Worm (Caenorhabditis elegans) whole organism, L4 larva: Measurements from ENCODE around the gene pbs-6.

Experiments used
- F26F4.8 ChIP-seq: fragments of 200-800 bp; sonication (Bioruptor generic); conservative IDR thresholded peaks from 2 replicates; pipeline ENCODE4 v1.3.6; 2022; ENCODE audit warnings: missing genetic modification characterization, missing compliant biosample characterization
- R02D3.7 ChIP-seq: fragments of 150-350 bp; sonication (generic microtip); optimal IDR thresholded peaks from 3 replicates; lab custom pipeline; 2014; ENCODE audit warnings: missing biosample characterization, missing genetic modification characterization
- T20F7.1 ChIP-seq: fragments of 200-800 bp; sonication (Bioruptor generic); optimal IDR thresholded peaks from 2 replicates; lab custom pipeline; 2018; ENCODE audit warnings: mild to moderate bottlenecking, missing genetic modification characterization, missing compliant biosample characterization
- Y48G9A.11 ChIP-seq: fragments of 200-800 bp; sonication (Bioruptor generic); IDR thresholded peaks from 2 replicates; pipeline ENCODE4 v1.3.6; 2022; ENCODE audit warnings: missing genetic modification reagents, missing genetic modification characterization, missing compliant biosample characterization
- Y5F2A.4 ChIP-seq: fragments of 200-800 bp; sonication (Bioruptor generic); optimal IDR thresholded peaks from 2 replicates; lab custom pipeline; 2018; ENCODE audit warnings: mild to moderate bottlenecking, missing genetic modification characterization, missing compliant biosample characterization
- aha-1 ChIP-seq: fragments of 150-350 bp; peaks from one replicate; lab custom pipeline; 2014; ENCODE audit warnings: missing biosample characterization, missing genetic modification characterization
- arid-1 ChIP-seq: fragments of 200-800 bp; sonication (Bioruptor generic); conservative IDR thresholded peaks from 2 replicates; pipeline ENCODE4 v1.3.6; 2022; ENCODE audit warnings: missing genetic modification reagents, missing genetic modification characterization, missing compliant biosample characterization
- attf-4 ChIP-seq: sonication (generic microtip); optimal IDR thresholded peaks from 3 replicates; lab custom pipeline; 2017; ENCODE audit warnings: missing biosample characterization, missing genetic modification characterization
- ceh-62 ChIP-seq: sonication (generic microtip); optimal IDR thresholded peaks from 2 replicates; lab custom pipeline; 2017; ENCODE audit warnings: missing biosample characterization, missing genetic modification characterization
- cey-2 ChIP-seq: sonication (generic microtip); optimal IDR thresholded peaks from 3 replicates; lab custom pipeline; 2017; ENCODE audit warnings: missing genetic modification characterization, mild to moderate bottlenecking, missing compliant biosample characterization, antibody characterized with exemption, borderline replicate concordance; ENCODE audit not compliant: insufficient read depth
- daf-12 ChIP-seq: fragments of 150-350 bp; optimal IDR thresholded peaks from 2 replicates; lab custom pipeline; 2014; ENCODE audit warnings: missing biosample characterization, missing genetic modification reagents, missing genetic modification characterization
- daf-8 ChIP-seq: fragments of 200-800 bp; sonication (Bioruptor generic); IDR thresholded peaks from 2 replicates; pipeline ENCODE4 v1.3.6; 2022; ENCODE audit warnings: missing genetic modification characterization, missing compliant biosample characterization
- dmd-9 ChIP-seq: fragments of 200-800 bp; sonication (Bioruptor generic); IDR thresholded peaks from 2 replicates; pipeline ENCODE4 v1.3.6; 2022; ENCODE audit warnings: missing genetic modification reagents, missing genetic modification characterization, missing compliant biosample characterization
- dpl-1 ChIP-seq: fragments of 150-350 bp; optimal IDR thresholded peaks from 2 replicates; lab custom pipeline; 2014; ENCODE audit warnings: missing biosample characterization, missing genetic modification reagents, missing genetic modification characterization
- egl-27 ChIP-seq: sonication (generic microtip); optimal IDR thresholded peaks from 3 replicates; lab custom pipeline; 2017; ENCODE audit warnings: missing biosample characterization, missing genetic modification reagents, missing genetic modification characterization
- fos-1 ChIP-seq: fragments of 150-350 bp; optimal IDR thresholded peaks from 2 replicates; lab custom pipeline; 2014; ENCODE audit warnings: missing biosample characterization, missing genetic modification characterization
- gei-8 ChIP-seq: fragments of 200-800 bp; sonication (Bioruptor generic); optimal IDR thresholded peaks from 2 replicates; lab custom pipeline; 2018; ENCODE audit warnings: mild to moderate bottlenecking, missing genetic modification characterization, missing compliant biosample characterization
- hif-1 ChIP-seq, 2 experiments: sonication (generic microtip); optimal IDR thresholded peaks; 2 replicates each; lab custom pipeline; 2016 to 2017; ENCODE audit warnings: missing compliant biosample characterization in 2 of 2, missing genetic modification characterization in 2 of 2, missing genetic modification reagents in 2 of 2, missing genotype in 2 of 2, mild to moderate bottlenecking in 1 of 2
- hlh-30 ChIP-seq: sonication (generic microtip); optimal IDR thresholded peaks from 2 replicates; lab custom pipeline; 2017; ENCODE audit warnings: antibody characterized with exemption, mild to moderate bottlenecking, missing genetic modification characterization, missing compliant biosample characterization; ENCODE audit not compliant: insufficient read depth
- jun-1 ChIP-seq: fragments of 150-350 bp; optimal IDR thresholded peaks from 2 replicates; lab custom pipeline; 2014; ENCODE audit warnings: missing biosample characterization, missing genetic modification reagents, missing genetic modification characterization
- lin-13 ChIP-seq: fragments of 150-350 bp; optimal IDR thresholded peaks from 2 replicates; lab custom pipeline; 2014; ENCODE audit warnings: missing biosample characterization, missing genetic modification reagents, missing genetic modification characterization
- lin-15B ChIP-seq: fragments of 150-350 bp; sonication (generic microtip); optimal IDR thresholded peaks from 3 replicates; lab custom pipeline; 2014; ENCODE audit warnings: missing biosample characterization, missing genetic modification characterization
- lin-38 ChIP-seq: fragments of 200-800 bp; sonication (Bioruptor generic); IDR thresholded peaks from 2 replicates; pipeline ENCODE4 v1.3.6; 2022; ENCODE audit warnings: missing genetic modification reagents, missing genetic modification characterization, missing compliant biosample characterization
- lir-3 ChIP-seq: sonication (generic microtip); optimal IDR thresholded peaks from 2 replicates; lab custom pipeline; 2016; ENCODE audit warnings: mild to moderate bottlenecking, missing genetic modification characterization, missing compliant biosample characterization
- lsy-2 ChIP-seq, 2 experiments: fragments of 150-350 bp in 1 of 2; sonication (generic microtip) in 1 of 2; optimal IDR thresholded peaks; 2 replicates each; lab custom pipeline; 2014 to 2017; ENCODE audit warnings: missing biosample characterization in 2 of 2, missing genetic modification characterization in 2 of 2
- madf-5 ChIP-seq, 2 experiments: fragments of 200-800 bp; sonication (Bioruptor generic); IDR thresholded peaks; 2 replicates each; pipeline ENCODE4 v1.3.6; 2022; ENCODE audit warnings: missing compliant biosample characterization in 2 of 2, missing genetic modification characterization in 2 of 2
- mdl-1 ChIP-seq, 2 experiments: fragments of 150-350 bp in 1 of 2; sonication (generic microtip) in 1 of 2; optimal IDR thresholded peaks; 2 replicates each; lab custom pipeline; 2014 to 2017; ENCODE audit warnings: missing biosample characterization in 2 of 2, missing genetic modification characterization in 2 of 2
- mdt-29 ChIP-seq: fragments of 200-800 bp; sonication (Bioruptor generic); IDR thresholded peaks from 2 replicates; pipeline ENCODE4 v1.3.6; 2022; ENCODE audit warnings: missing genetic modification reagents, missing genetic modification characterization, missing compliant biosample characterization
- mes-2 ChIP-seq: sonication (generic microtip); optimal IDR thresholded peaks from 2 replicates; lab custom pipeline; 2016; ENCODE audit warnings: missing genotype, mild to moderate bottlenecking, missing genetic modification characterization, missing compliant biosample characterization; ENCODE audit not compliant: poor library complexity, severe bottlenecking
- nhr-102 ChIP-seq: sonication (generic microtip); optimal IDR thresholded peaks from 2 replicates; lab custom pipeline; 2016; ENCODE audit warnings: mild to moderate bottlenecking, missing genetic modification characterization, moderate library complexity, missing compliant biosample characterization
- nhr-11 ChIP-seq: fragments of 150-350 bp; optimal IDR thresholded peaks from 2 replicates; lab custom pipeline; 2014; ENCODE audit warnings: missing biosample characterization, missing genetic modification characterization
- nhr-237 ChIP-seq: sonication (generic microtip); optimal IDR thresholded peaks from 2 replicates; lab custom pipeline; 2017; ENCODE audit warnings: missing biosample characterization, missing genetic modification characterization
- nhr-25 ChIP-seq: sonication (generic microtip); optimal IDR thresholded peaks from 2 replicates; lab custom pipeline; 2017; ENCODE audit warnings: missing genetic modification characterization, mild to moderate bottlenecking, missing compliant biosample characterization, antibody characterized with exemption, moderate library complexity, borderline replicate concordance; ENCODE audit not compliant: insufficient read depth
- nhr-28 ChIP-seq: fragments of 150-350 bp; optimal IDR thresholded peaks from 2 replicates; lab custom pipeline; 2014; ENCODE audit warnings: missing biosample characterization, missing genetic modification characterization
- nhr-48 ChIP-seq: sonication (generic microtip); optimal IDR thresholded peaks from 2 replicates; lab custom pipeline; 2016; ENCODE audit warnings: mild to moderate bottlenecking, missing genetic modification characterization, missing compliant biosample characterization
- nhr-77 ChIP-seq: fragments of 150-350 bp; optimal IDR thresholded peaks from 2 replicates; lab custom pipeline; 2014; ENCODE audit warnings: missing biosample characterization, missing genetic modification characterization
- pha-4 ChIP-seq, 2 experiments: fragments of 150-350 bp in 1 of 2; fragments of 200-800 bp in 1 of 2; sonication (Bioruptor generic) in 1 of 2; IDR thresholded peaks in 1 of 2; optimal IDR thresholded peaks in 1 of 2; 2 replicates each; pipeline versions ENCODE4 v1.3.6 to Lab custom; 2014 to 2022; ENCODE audit warnings: missing genetic modification characterization in 2 of 2, missing genetic modification reagents in 2 of 2, missing biosample characterization in 1 of 2, missing compliant biosample characterization in 1 of 2
- rbr-2 ChIP-seq: sonication (generic microtip); optimal IDR thresholded peaks from 2 replicates; lab custom pipeline; 2016; ENCODE audit warnings: missing genotype, missing genetic modification characterization, missing compliant biosample characterization
- saeg-2 ChIP-seq: fragments of 200-800 bp; sonication (Bioruptor generic); IDR thresholded peaks from 2 replicates; pipeline ENCODE4 v1.3.6; 2022; ENCODE audit warnings: missing genetic modification reagents, missing genetic modification characterization, missing compliant biosample characterization
- snpc-1.2 ChIP-seq: fragments of 200-800 bp; sonication (Bioruptor generic); IDR thresholded peaks from 2 replicates; pipeline ENCODE4 v1.3.6; 2022; ENCODE audit warnings: missing genetic modification reagents, missing genetic modification characterization, missing compliant biosample characterization
- snpc-4 ChIP-seq: fragments of 150-350 bp; optimal IDR thresholded peaks from 2 replicates; lab custom pipeline; 2014; ENCODE audit warnings: missing biosample characterization, missing genetic modification characterization
- tra-1 ChIP-seq: fragments of 200-800 bp; sonication (Bioruptor generic); IDR thresholded peaks from 2 replicates; pipeline ENCODE4 v1.3.6; 2022; ENCODE audit warnings: missing genetic modification reagents, missing genetic modification characterization, missing compliant biosample characterization
- unc-130 ChIP-seq: sonication (generic microtip); optimal IDR thresholded peaks from 2 replicates; lab custom pipeline; 2016; ENCODE audit warnings: missing genetic modification reagents, missing genetic modification characterization, missing compliant biosample characterization
- unc-62 ChIP-seq, 3 experiments: fragments of 150-350 bp in 1 of 3; sonication (generic microtip); optimal IDR thresholded peaks in 2 of 3; peaks in 1 of 3; 1 replicate in 1 of 3; 2 replicates in 2 of 3; lab custom pipeline; 2014 to 2017; ENCODE audit warnings: missing biosample characterization in 3 of 3, missing genetic modification characterization in 3 of 3, missing genetic modification reagents in 3 of 3, missing genotype in 1 of 3
- zfp-3 ChIP-seq: fragments of 200-800 bp; sonication (Bioruptor generic); conservative IDR thresholded peaks from 2 replicates; pipeline ENCODE4 v1.3.6; 2022; ENCODE audit warnings: missing genetic modification reagents, missing genetic modification characterization, missing compliant biosample characterization
- ztf-7 ChIP-seq: fragments of 150-350 bp; optimal IDR thresholded peaks from 2 replicates; lab custom pipeline; 2014; ENCODE audit warnings: missing biosample characterization, missing genetic modification characterization

pbs-6 gene

DNA sequence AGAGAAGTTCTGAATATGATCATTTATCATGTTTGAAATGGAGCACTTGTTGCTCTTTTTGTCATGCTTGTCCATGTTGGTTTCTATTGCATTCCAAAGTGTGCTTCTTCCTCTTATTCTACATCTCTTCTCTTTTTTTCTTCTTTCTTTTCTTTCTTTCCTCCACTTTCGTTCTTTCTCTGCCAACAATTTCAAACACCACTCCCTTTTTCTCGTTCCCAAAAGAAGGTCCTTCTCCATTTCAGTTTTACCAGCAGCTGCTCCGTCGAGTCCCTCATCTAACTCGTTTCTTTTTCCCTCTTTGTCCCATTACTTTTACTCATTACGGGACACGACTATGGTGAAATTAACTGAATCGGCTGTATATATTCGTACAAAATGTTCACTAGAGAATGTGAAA is 11.0 kb upstream of the pbs-6 start, which contains the start of gene F09G8.5:
F09G8.5 (plus strand) TSS at position 38 of the 400 bp plus-strand sequence.
- TF ChIP-seq nhr-77 (tag; lab: Kevin White, UChicago) (no peak), arid-1 (GFP tag; lab: Robert Waterston, UW) (no peak), egl-27 (tag; lab: Kevin White, UChicago) (no peak), mdl-1 (tag; optimal IDR thresholded peaks at IDR 0.05; lab: Kevin White, UChicago) (no peak), ceh-62 (tag; lab: Kevin White, UChicago) (no peak), snpc-4 (tag; lab: Kevin White, UChicago) (no peak), Y5F2A.4 (GFP tag; lab: Kevin White, UChicago) (no peak), nhr-237 (tag; lab: Kevin White, UChicago) (no peak), nhr-28 (tag; lab: Kevin White, UChicago) (no peak), F26F4.8 (GFP tag; lab: Robert Waterston, UW) (no peak), tra-1 (GFP tag; lab: Robert Waterston, UW) (no peak), fos-1 (tag; lab: Kevin White, UChicago) (no peak), attf-4 (tag; lab: Kevin White, UChicago) (no peak), nhr-11 (tag; lab: Kevin White, UChicago) (no peak), madf-5 (GFP tag; IDR thresholded peaks at IDR 0.05; lab: Robert Waterston, UW) (no peak), jun-1 (no peak), daf-12 (no peak), zfp-3 (no peak)

DNA sequence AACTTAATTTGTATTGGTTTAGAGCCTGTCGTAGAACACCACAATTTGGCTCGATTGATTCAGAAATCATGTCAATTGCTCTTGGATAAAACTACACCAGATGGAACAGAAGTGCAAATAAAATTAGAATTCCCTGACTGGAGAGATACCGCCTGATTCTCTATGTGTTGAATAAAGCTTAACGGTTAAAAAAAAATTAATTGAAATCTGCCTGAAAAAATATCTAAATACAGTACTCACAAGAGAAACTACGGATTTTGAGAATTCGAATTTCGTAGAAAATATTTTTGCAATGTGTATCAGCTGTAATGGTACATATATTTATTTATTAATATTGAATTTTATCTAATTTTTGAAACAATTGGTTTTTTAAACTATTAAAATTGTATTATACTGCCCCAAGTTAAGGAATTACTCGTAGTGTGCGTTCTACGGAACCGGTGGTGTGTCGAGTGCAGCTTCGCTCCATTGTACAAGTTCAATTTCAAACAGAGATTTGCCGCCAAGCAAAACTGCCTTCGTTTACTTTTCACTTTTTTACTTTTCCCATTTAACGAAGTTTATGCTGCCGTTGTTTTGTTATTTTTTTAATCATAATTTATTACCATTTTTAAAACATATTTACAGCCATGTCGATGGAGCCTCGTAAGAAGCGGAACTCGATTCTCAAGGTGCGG is 6.3 kb upstream of the pbs-6 start, which contains the start of gene knl-1:
knl-1 (plus strand) TSS at position 626 of the 677 bp plus-strand sequence.
- TF ChIP-seq pha-4 (GFP tag; IDR thresholded peaks at IDR 0.05; lab: Robert Waterston, UW): no peak
- peak; percentile 85 for TF ChIP-seq pha-4 (tag; optimal IDR thresholded peaks at IDR 0.05; lab: Kevin White, UChicago)
- TF ChIP-seq hif-1 (tag; optimal IDR thresholded peaks at IDR 0.05; lab: Kevin White, UChicago): peak in 1 of 2 experiments; percentile 69
- peak; percentile 84 for TF ChIP-seq aha-1 (tag; lab: Kevin White, UChicago)
- no peak for TF ChIP-seq snpc-1.2 (GFP tag; lab: Robert Waterston, UW)
- TF ChIP-seq saeg-2 (GFP tag; lab: Robert Waterston, UW): no peak
- no peak for TF ChIP-seq mdl-1 (tag; optimal IDR thresholded peaks at IDR 0.05; lab: Kevin White, UChicago)
- no peak for TF ChIP-seq nhr-102 (tag; lab: Kevin White, UChicago)
- no peak for TF ChIP-seq cey-2
- peak; percentile 19 for TF ChIP-seq nhr-25 (tag; lab: Kevin White, UChicago)
- peak; percentile 48; the same call in 1 of the 2 replicates for TF ChIP-seq Y48G9A.11 (GFP tag; lab: Robert Waterston, UW)
- no peak for TF ChIP-seq lin-15B
- TF ChIP-seq zfp-3: no peak
- TF ChIP-seq mes-2 (tag; lab: Kevin White, UChicago): peak; percentile 88
- TF ChIP-seq lir-3: no peak
- peak; percentile 75 for TF ChIP-seq dpl-1 (GFP tag; lab: Kevin White, UChicago)
- TF ChIP-seq lin-38: peak; percentile 94
- TF ChIP-seq lsy-2 (tag; optimal IDR thresholded peaks at IDR 0.05; lab: Kevin White, UChicago): no peak
- no peak for TF ChIP-seq F26F4.8 (GFP tag; lab: Robert Waterston, UW)
- TF ChIP-seq Y5F2A.4 (GFP tag; lab: Kevin White, UChicago): no peak
- no peak for TF ChIP-seq nhr-48 (tag; lab: Kevin White, UChicago)
- TF ChIP-seq ztf-7 (tag; lab: Kevin White, UChicago): no peak
- TF ChIP-seq daf-8 (GFP tag; lab: Robert Waterston, UW): no peak
- no peak for TF ChIP-seq dmd-9
- peak; percentile 14 for TF ChIP-seq nhr-77 (tag; lab: Kevin White, UChicago)
- no peak for TF ChIP-seq gei-8
- no peak for TF ChIP-seq unc-62 (GFP tag; optimal IDR thresholded peaks at IDR 0.05 in 1 of 2; lab: Kevin White, UChicago)
- TF ChIP-seq unc-62 (tag; optimal IDR thresholded peaks at IDR 0.05; lab: Kevin White, UChicago): no peak
- no peak for TF ChIP-seq rbr-2 (tag; lab: Kevin White, UChicago)
- no peak for TF ChIP-seq mdt-29 (GFP tag; lab: Robert Waterston, UW)
- TF ChIP-seq tra-1 (GFP tag; lab: Robert Waterston, UW): no peak
- no peak for TF ChIP-seq jun-1
- peak; percentile 69 for TF ChIP-seq lin-13 (GFP tag; lab: Kevin White, UChicago)
- no peak for TF ChIP-seq T20F7.1
- TF ChIP-seq unc-130 (GFP tag; lab: Kevin White, UChicago): peak; percentile 97
- TF ChIP-seq hlh-30: no peak
- TF ChIP-seq nhr-11 (tag; lab: Kevin White, UChicago): no peak
- no peak for TF ChIP-seq R02D3.7 (tag; lab: Kevin White, UChicago)
